Fruit fly (Drosophila melanogaster): ENCODE measurements around the gene Sytbeta.

The Sytbeta gene

DNA sequence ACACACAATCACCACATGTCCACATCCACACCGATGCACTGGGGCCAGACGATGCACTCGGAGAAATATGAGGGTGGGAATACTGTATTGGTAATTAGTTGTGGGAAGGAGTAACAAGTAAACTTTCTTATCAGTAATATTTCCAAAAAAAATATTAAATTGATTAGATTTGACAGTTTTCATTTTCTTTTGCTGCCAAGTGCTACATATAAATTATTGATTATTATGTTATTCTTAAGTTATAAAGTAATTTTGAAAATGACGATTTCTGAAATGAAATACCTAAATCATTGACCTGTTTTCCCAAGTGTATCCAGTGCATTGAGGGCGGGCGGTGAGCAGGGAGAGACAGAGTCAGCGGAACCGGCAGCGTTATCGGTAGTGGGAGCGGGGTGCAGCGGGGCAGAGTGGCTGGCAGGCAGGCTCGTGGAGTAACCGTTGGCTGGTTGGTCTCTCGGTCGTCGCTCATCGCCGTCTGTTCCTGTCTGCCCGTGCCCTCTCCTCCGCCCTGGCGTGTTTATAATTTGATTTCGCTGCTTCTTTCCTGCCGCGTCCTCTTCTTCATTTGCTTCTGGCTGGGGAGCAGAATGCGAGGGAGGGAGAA is 43.1 kb upstream of the Sytbeta start (continued):
- TF ChIP-seq Mio (GFP tag; optimal IDR thresholded peaks at IDR 0.05) (peak; percentile 40), sv (GFP tag; optimal IDR thresholded peaks at IDR 0.05) (no peak), Rel (GFP tag; optimal IDR thresholded peaks at IDR 0.05) (peak; percentile 88), Rel (tag; optimal IDR thresholded peaks at IDR 0.05) (peak; percentile 47)

DNA sequence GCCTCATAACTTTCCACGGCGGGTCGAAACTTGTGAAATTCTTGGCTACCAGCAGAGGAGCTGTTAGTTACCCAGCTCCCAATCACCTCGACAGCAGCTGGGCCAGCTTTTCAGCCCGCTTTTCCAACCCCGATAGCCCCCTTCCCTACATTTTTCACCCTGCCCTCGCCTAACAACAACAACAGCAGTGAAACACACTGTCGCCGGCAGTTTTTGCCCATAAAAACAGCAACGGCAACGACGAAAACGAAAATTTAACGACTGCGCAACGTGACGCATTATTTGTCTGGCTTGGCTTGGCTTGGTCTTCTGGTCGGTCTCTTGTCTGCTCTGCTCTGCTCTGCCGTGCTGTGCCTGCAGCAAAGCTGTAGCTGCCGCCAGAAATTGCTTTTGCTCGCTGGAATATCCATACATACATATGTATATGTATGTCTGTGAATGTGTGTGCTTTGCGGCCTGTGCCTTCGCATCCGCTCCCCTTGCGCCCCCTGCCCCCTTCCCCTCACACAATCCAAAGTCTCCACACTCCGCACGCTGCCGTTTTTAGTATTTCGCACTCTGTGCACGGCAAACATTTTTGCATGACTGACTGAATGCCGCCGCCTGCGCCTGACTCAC is 42.5 kb upstream of the Sytbeta start:
- no peak for TF ChIP-seq fru (GFP tag; optimal IDR thresholded peaks at IDR 0.05)
- TF ChIP-seq Dif (GFP tag; optimal IDR thresholded peaks at IDR 0.05; ENCODE audit: partially characterized antibody) = peak; percentile 47
- TF ChIP-seq Abd-B (GFP tag; optimal IDR thresholded peaks at IDR 0.05) = no peak
- no peak for TF ChIP-seq br (GFP tag; optimal IDR thresholded peaks at IDR 0.05)
- TF ChIP-seq lola (GFP tag; optimal IDR thresholded peaks at IDR 0.05) = no peak
- no peak for TF ChIP-seq dsf (GFP tag; optimal IDR thresholded peaks at IDR 0.05; ENCODE audit: borderline replicate concordance)
- peak in 1 of 2 experiments; percentile 30 for TF ChIP-seq dl (GFP tag; optimal IDR thresholded peaks at IDR 0.05; ENCODE audit: insufficient read depth in 1 of 2, partially characterized antibody in 2 of 2)
- TF ChIP-seq pan (optimal IDR thresholded peaks at IDR 0.05) = no peak
- TF ChIP-seq woc (GFP tag; optimal IDR thresholded peaks at IDR 0.05) = no peak
- no peak for TF ChIP-seq sv (GFP tag; optimal IDR thresholded peaks at IDR 0.05)
- no peak for TF ChIP-seq Rel (GFP tag; optimal IDR thresholded peaks at IDR 0.05)
- no peak for TF ChIP-seq Rel (tag; optimal IDR thresholded peaks at IDR 0.05)

DNA sequence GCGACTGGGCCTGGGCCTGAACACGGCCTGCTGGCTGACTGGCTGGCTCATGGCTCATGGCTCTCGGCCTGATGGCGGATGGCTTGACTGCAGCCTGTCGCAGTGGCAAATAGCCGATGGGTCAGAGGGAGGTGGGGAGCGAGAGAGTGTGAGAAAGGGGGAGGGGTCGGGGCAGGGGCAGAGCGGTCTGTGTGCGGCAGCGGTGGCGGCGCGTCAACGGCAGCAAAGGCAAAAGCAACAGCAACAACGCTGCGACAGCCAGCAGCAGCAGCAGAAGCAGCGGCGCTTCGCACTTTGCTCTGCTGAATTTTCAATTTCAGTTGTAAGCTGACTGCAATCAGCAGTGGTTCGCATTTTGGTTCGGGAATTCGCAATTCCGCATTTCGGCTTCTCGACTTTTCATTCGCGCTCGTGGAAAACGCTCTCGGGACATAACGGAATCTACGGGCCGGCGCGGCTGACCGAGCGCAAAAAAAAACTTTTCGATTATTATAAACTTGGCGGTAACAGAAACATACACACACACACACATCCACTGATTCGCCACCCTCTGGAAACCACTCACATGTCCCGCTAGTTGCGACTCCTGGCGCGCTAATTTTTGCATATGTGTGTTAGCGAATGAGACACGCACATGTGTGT is 40.9 kb upstream of the Sytbeta start, which contains the start of gene CG45071:
Gene CG45071, plus strand, starts transcription at position 317 of the 642 bp plus-strand sequence.
- TF ChIP-seq CG32264 (GFP tag; optimal IDR thresholded peaks at IDR 0.05) (no peak), foxo (GFP tag; optimal IDR thresholded peaks at IDR 0.05) (no peak), Hr78 (GFP tag; optimal IDR thresholded peaks at IDR 0.05) (no peak), psq (GFP tag; optimal IDR thresholded peaks at IDR 0.05) (no peak)

dm6 chr3L:15104849-15105555 is 40.2 kb upstream of the Sytbeta start:
- TF ChIP-seq fru (GFP tag; optimal IDR thresholded peaks at IDR 0.05) = peak; percentile 95
- TF ChIP-seq dl (GFP tag; optimal IDR thresholded peaks at IDR 0.05; ENCODE audit: insufficient read depth in 1 of 2, partially characterized antibody in 2 of 2) = peak in 1 of 2 experiments; percentile 10
- no peak for TF ChIP-seq pan (optimal IDR thresholded peaks at IDR 0.05)
- peak; percentile 54 for TF ChIP-seq Hr83 (GFP tag; optimal IDR thresholded peaks at IDR 0.05; ENCODE audit: poor library complexity, severe bottlenecking)
- TF ChIP-seq jim (GFP tag; optimal IDR thresholded peaks at IDR 0.05) = no peak
- TF ChIP-seq psq (GFP tag; optimal IDR thresholded peaks at IDR 0.05) = peak; percentile 76
- peak; percentile 78 for TF ChIP-seq dmrt93B (GFP tag; optimal IDR thresholded peaks at IDR 0.05)
- no peak for TF ChIP-seq Abd-B (GFP tag; optimal IDR thresholded peaks at IDR 0.05)
- no peak for TF ChIP-seq Myc (optimal IDR thresholded peaks at IDR 0.05)
- TF ChIP-seq usp (GFP tag; optimal IDR thresholded peaks at IDR 0.05) = no peak
- TF ChIP-seq N (GFP tag; optimal IDR thresholded peaks at IDR 0.05) = no peak
- no peak for TF ChIP-seq Dfd (GFP tag; optimal IDR thresholded peaks at IDR 0.05)
- peak; percentile 91 for TF ChIP-seq HLH106 (tag; optimal IDR thresholded peaks at IDR 0.05)
- no peak for TF ChIP-seq Rel (GFP tag; optimal IDR thresholded peaks at IDR 0.05)
- no peak for TF ChIP-seq Rel (tag; optimal IDR thresholded peaks at IDR 0.05)
- TF ChIP-seq Hr78 (GFP tag; optimal IDR thresholded peaks at IDR 0.05) = no peak
- no peak for TF ChIP-seq CrebA (GFP tag; optimal IDR thresholded peaks at IDR 0.05; ENCODE audit: borderline replicate concordance)
- peak; percentile 86 for TF ChIP-seq tai (GFP tag; optimal IDR thresholded peaks at IDR 0.05)
- TF ChIP-seq Hnf4 (GFP tag; optimal IDR thresholded peaks at IDR 0.05) = peak; percentile 73
- peak; percentile 88 for TF ChIP-seq brk (GFP tag; optimal IDR thresholded peaks at IDR 0.05)
- no peak for TF ChIP-seq GATAd (GFP tag; optimal IDR thresholded peaks at IDR 0.05)
- peak; percentile 37 for TF ChIP-seq Dif (GFP tag; optimal IDR thresholded peaks at IDR 0.05; ENCODE audit: partially characterized antibody)
- peak; percentile 88 for TF ChIP-seq Sp1 (GFP tag; optimal IDR thresholded peaks at IDR 0.05)
- peak; percentile 91 for TF ChIP-seq h (GFP tag; optimal IDR thresholded peaks at IDR 0.05)
- peak; percentile 94 for TF ChIP-seq ey (GFP tag; optimal IDR thresholded peaks at IDR 0.05)
- peak; percentile 75 for TF ChIP-seq CG9705 (GFP tag; optimal IDR thresholded peaks at IDR 0.05)
- peak; percentile 88 for TF ChIP-seq CG32264 (GFP tag; optimal IDR thresholded peaks at IDR 0.05)
- no peak for TF ChIP-seq lola (GFP tag; optimal IDR thresholded peaks at IDR 0.05)
- peak; percentile 26 to 91 for TF ChIP-seq foxo (GFP tag; optimal IDR thresholded peaks at IDR 0.05)
- peak; percentile 78 for TF ChIP-seq sage (GFP tag; optimal IDR thresholded peaks at IDR 0.05)
- TF ChIP-seq br (GFP tag; optimal IDR thresholded peaks at IDR 0.05) = peak; percentile 93
- TF ChIP-seq Jra (GFP tag; optimal IDR thresholded peaks at IDR 0.05) = peak; percentile 71
- TF ChIP-seq OdsH (GFP tag; optimal IDR thresholded peaks at IDR 0.05) = peak; percentile 88
- peak; percentile 54 for TF ChIP-seq dsf (GFP tag; optimal IDR thresholded peaks at IDR 0.05; ENCODE audit: borderline replicate concordance)
- peak; percentile 87 for TF ChIP-seq rgr (GFP tag; optimal IDR thresholded peaks at IDR 0.05)
- peak; percentile 98 for TF ChIP-seq woc (GFP tag; optimal IDR thresholded peaks at IDR 0.05)
- TF ChIP-seq sv (GFP tag; optimal IDR thresholded peaks at IDR 0.05) = no peak
- TF ChIP-seq Mio (GFP tag; optimal IDR thresholded peaks at IDR 0.05) = peak; percentile 34

All from whole organism, wandering third instar larva.